Fruit fly (Drosophila melanogaster) whole organism, embryonic: Measurements from ENCODE around the gene fd96Cb.
A peak's percentile ranks its signal among the peaks of the same experiment; 100 is the strongest.

Source experiments
- Atf6 ChIP-seq: fragments of 200-800 bp; sonication (Bioruptor generic); IDR thresholded peaks from 2 replicates; pipeline ENCODE4 v1.3.6; 2022; ENCODE audit warnings: missing biosample characterization, missing genetic modification characterization
- CG10267 ChIP-seq: fragments of 200-800 bp; sonication (Bioruptor generic); optimal IDR thresholded peaks from 2 replicates; lab custom pipeline; 2018; ENCODE audit warnings: missing biosample characterization, mild to moderate bottlenecking, missing genetic modification characterization, moderate library complexity
- CG10366 ChIP-seq: fragments of 200-800 bp; sonication (Bioruptor generic); IDR thresholded peaks from 2 replicates; pipeline ENCODE4 v1.3.6; 2022; ENCODE audit warnings: missing biosample characterization, missing genetic modification characterization
- CG13624 ChIP-seq: fragments of 200-800 bp; sonication (Bioruptor generic); optimal IDR thresholded peaks from 2 replicates; lab custom pipeline; 2016; ENCODE audit warnings: missing biosample characterization, missing genetic modification characterization
- CG14441 ChIP-seq: fragments of 200-800 bp; sonication (Bioruptor generic); IDR thresholded peaks from 2 replicates; pipeline ENCODE4 v1.3.6; 2022; ENCODE audit warnings: missing biosample characterization, missing genetic modification characterization
- CG15479 ChIP-seq: fragments of 200-800 bp; sonication (Bioruptor generic); optimal IDR thresholded peaks from 3 replicates; lab custom pipeline; 2019; ENCODE audit warnings: missing biosample characterization, mild to moderate bottlenecking, missing genetic modification characterization, moderate library complexity
- CG16813 ChIP-seq: fragments of 200-800 bp; sonication (Bioruptor generic); IDR thresholded peaks from 3 replicates; pipeline ENCODE4 v1.3.6; 2022; ENCODE audit warnings: missing biosample characterization, missing genetic modification characterization; ENCODE audit not compliant: partially characterized antibody
- CG17385 ChIP-seq: fragments of 200-800 bp; sonication (Bioruptor generic); optimal IDR thresholded peaks from 3 replicates; lab custom pipeline; 2018; ENCODE audit warnings: missing biosample characterization, mild to moderate bottlenecking, missing genetic modification characterization
- CG2129 ChIP-seq: fragments of 200-800 bp; sonication (Bioruptor generic); IDR thresholded peaks from 2 replicates; pipeline ENCODE4 v1.3.6; 2022; ENCODE audit warnings: missing biosample characterization, missing genetic modification characterization; ENCODE audit not compliant: partially characterized antibody
- CG2678 ChIP-seq: fragments of 200-800 bp; sonication (Bioruptor generic); optimal IDR thresholded peaks from 3 replicates; lab custom pipeline; 2019; ENCODE audit warnings: missing biosample characterization, mild to moderate bottlenecking, missing genetic modification characterization, moderate library complexity
- CG2712 ChIP-seq: fragments of 200-800 bp; optimal IDR thresholded peaks from 3 replicates; lab custom pipeline; 2019; ENCODE audit warnings: missing biosample characterization, mild to moderate bottlenecking, missing genetic modification characterization, moderate library complexity
- CG30431 ChIP-seq: fragments of 200-800 bp; sonication (Bioruptor generic); optimal IDR thresholded peaks from 2 replicates; lab custom pipeline; 2017; ENCODE audit warnings: missing biosample characterization, missing genetic modification characterization
- CG32772 ChIP-seq: fragments of 200-800 bp; sonication (Bioruptor generic); IDR thresholded peaks from 2 replicates; pipeline ENCODE4 v1.3.6; 2022; ENCODE audit warnings: missing biosample characterization, missing genetic modification characterization
- CG4707 ChIP-seq: fragments of 200-800 bp; sonication (Bioruptor generic); optimal IDR thresholded peaks from 2 replicates; lab custom pipeline; 2018; ENCODE audit warnings: missing biosample characterization, mild to moderate bottlenecking, missing genetic modification characterization, moderate library complexity
- CG6654 ChIP-seq: fragments of 200-800 bp; sonication (Bioruptor generic); optimal IDR thresholded peaks from 2 replicates; lab custom pipeline; 2017; ENCODE audit warnings: missing biosample characterization, mild to moderate bottlenecking, missing genetic modification characterization
- CG6854 ChIP-seq: fragments of 200-800 bp; sonication (Bioruptor generic); optimal IDR thresholded peaks from 3 replicates; lab custom pipeline; 2017; ENCODE audit warnings: missing biosample characterization, mild to moderate bottlenecking, missing genetic modification characterization
- CG7372 ChIP-seq: fragments of 200-800 bp; sonication (Bioruptor generic); IDR thresholded peaks from 2 replicates; pipeline ENCODE4 v1.3.6; 2022; ENCODE audit warnings: missing biosample characterization, missing genetic modification characterization
- CG7556 ChIP-seq: fragments of 200-800 bp; sonication (Bioruptor generic); optimal IDR thresholded peaks from 2 replicates; lab custom pipeline; 2017; ENCODE audit warnings: missing biosample characterization, mild to moderate bottlenecking, missing genetic modification characterization
- CG7963 ChIP-seq: fragments of 200-800 bp; sonication (Bioruptor generic); IDR thresholded peaks from 3 replicates; pipeline ENCODE4 v1.3.6; 2022; ENCODE audit warnings: missing biosample characterization, missing genetic modification characterization; ENCODE audit not compliant: partially characterized antibody
- CG8281 ChIP-seq: fragments of 200-800 bp; sonication (Bioruptor generic); optimal IDR thresholded peaks from 2 replicates; lab custom pipeline; 2018; ENCODE audit warnings: missing biosample characterization, mild to moderate bottlenecking, missing genetic modification characterization, moderate library complexity
- CG9932 ChIP-seq: fragments of 200-800 bp; sonication (Bioruptor generic); IDR thresholded peaks from 2 replicates; pipeline ENCODE4 v1.3.6; 2022; ENCODE audit warnings: missing biosample characterization, missing genetic modification characterization
- CoRest ChIP-seq: fragments of 200-800 bp; sonication (Bioruptor generic); optimal IDR thresholded peaks from 3 replicates; lab custom pipeline; 2018; ENCODE audit warnings: missing biosample characterization, mild to moderate bottlenecking, missing genetic modification characterization, moderate library complexity
- D19A ChIP-seq: fragments of 200-800 bp; optimal IDR thresholded peaks from 3 replicates; lab custom pipeline; 2019; ENCODE audit warnings: missing biosample characterization, mild to moderate bottlenecking, missing genetic modification characterization, moderate library complexity
- Dbx ChIP-seq: fragments of 200-800 bp; sonication (Bioruptor generic); IDR thresholded peaks from 3 replicates; pipeline ENCODE4 v1.3.6; 2022; ENCODE audit warnings: missing biosample characterization, missing genetic modification characterization
- Dek ChIP-seq: fragments of 200-800 bp; sonication (Bioruptor generic); optimal IDR thresholded peaks from 3 replicates; lab custom pipeline; 2019; ENCODE audit warnings: missing biosample characterization, mild to moderate bottlenecking, missing genetic modification characterization, moderate library complexity
- Ets97D ChIP-seq: fragments of 200-800 bp; sonication (Bioruptor generic); optimal IDR thresholded peaks from 3 replicates; lab custom pipeline; 2016; ENCODE audit warnings: missing biosample characterization, missing genetic modification characterization
- GATAe ChIP-seq: fragments of 200-800 bp; sonication (Bioruptor generic); conservative IDR thresholded peaks from 2 replicates; pipeline ENCODE4 v1.3.6; 2022; ENCODE audit warnings: missing biosample characterization, missing genetic modification characterization
- Gsc ChIP-seq: fragments of 200-800 bp; sonication (Bioruptor generic); IDR thresholded peaks from 2 replicates; pipeline ENCODE4 v1.3.6; 2022; ENCODE audit warnings: missing biosample characterization, missing genetic modification characterization
- MTF-1 ChIP-seq: fragments of 200-800 bp; sonication (Bioruptor generic); optimal IDR thresholded peaks from 2 replicates; lab custom pipeline; 2018; ENCODE audit warnings: missing biosample characterization, mild to moderate bottlenecking, missing genetic modification characterization, borderline replicate concordance
- Med ChIP-seq: fragments of 200-800 bp; sonication (Bioruptor generic); peaks from one replicate; lab custom pipeline; 2016; ENCODE audit warnings: missing biosample characterization, missing genetic modification characterization, mild to moderate bottlenecking, inconsistent platforms, moderate library complexity
- Sry-β ChIP-seq: fragments of 200-800 bp; sonication (Bioruptor generic); optimal IDR thresholded peaks from 2 replicates; lab custom pipeline; 2018; ENCODE audit warnings: missing biosample characterization, mild to moderate bottlenecking, missing genetic modification characterization, moderate library complexity
- Stat92E ChIP-seq, 3 experiments: fragments of >200 bp in 2 of 3; fragments of 200-800 bp in 1 of 3; sonication (Bioruptor generic) in 1 of 3; optimal IDR thresholded peaks; 2 replicates each; lab custom pipeline; 2017 to 2019; ENCODE audit warnings: missing biosample characterization in 3 of 3, missing genetic modification characterization in 3 of 3, mild to moderate bottlenecking in 1 of 3, moderate library complexity in 1 of 3
- Vsx1 ChIP-seq: fragments of 200-800 bp; sonication (Bioruptor generic); optimal IDR thresholded peaks from 2 replicates; lab custom pipeline; 2017; ENCODE audit warnings: missing biosample characterization, mild to moderate bottlenecking, missing genetic modification characterization, missing genetic modification reagents
- amos ChIP-seq: fragments of 200-800 bp; sonication (Bioruptor generic); IDR thresholded peaks from 2 replicates; pipeline ENCODE4 v1.3.6; 2022; ENCODE audit warnings: missing biosample characterization, missing genetic modification characterization; ENCODE audit not compliant: partially characterized antibody
- caup ChIP-seq: fragments of 200-800 bp; sonication (Bioruptor generic); optimal IDR thresholded peaks from 3 replicates; lab custom pipeline; 2017; ENCODE audit warnings: missing biosample characterization, mild to moderate bottlenecking, missing genetic modification characterization, moderate library complexity; ENCODE audit not compliant: severe bottlenecking
- ci ChIP-seq: fragments of 200-800 bp; sonication (Bioruptor generic); IDR thresholded peaks from 3 replicates; pipeline ENCODE4 v1.3.6; 2022; ENCODE audit warnings: missing biosample characterization, missing genetic modification characterization
- dimm ChIP-seq: fragments of 200-800 bp; sonication (Bioruptor generic); IDR thresholded peaks from 2 replicates; pipeline ENCODE4 v1.3.6; 2022; ENCODE audit warnings: missing biosample characterization, missing genetic modification characterization
- exex ChIP-seq: fragments of 200-800 bp; sonication (Bioruptor generic); optimal IDR thresholded peaks from 4 replicates; lab custom pipeline; 2018; ENCODE audit warnings: missing biosample characterization, mild to moderate bottlenecking, missing genetic modification characterization, moderate library complexity
- ftz-f1 ChIP-seq: fragments of 200-800 bp; sonication (Bioruptor generic); optimal IDR thresholded peaks from 2 replicates; lab custom pipeline; 2016; ENCODE audit warnings: missing biosample characterization, missing genetic modification characterization
- gcm ChIP-seq: fragments of 200-800 bp; sonication (Bioruptor generic); optimal IDR thresholded peaks from 2 replicates; lab custom pipeline; 2019; ENCODE audit warnings: missing biosample characterization, mild to moderate bottlenecking, missing genetic modification characterization, moderate library complexity
- inv ChIP-seq: fragments of 200-800 bp; sonication (Bioruptor generic); IDR thresholded peaks from 2 replicates; pipeline ENCODE4 v1.3.6; 2022; ENCODE audit warnings: missing biosample characterization, missing genetic modification characterization; ENCODE audit not compliant: partially characterized antibody
- lbe ChIP-seq: fragments of 200-800 bp; sonication (Bioruptor generic); optimal IDR thresholded peaks from 2 replicates; lab custom pipeline; 2016; ENCODE audit warnings: missing biosample characterization, mild to moderate bottlenecking, missing genetic modification characterization
- maf-S ChIP-seq: fragments of 200-800 bp; sonication (Bioruptor generic); optimal IDR thresholded peaks from 2 replicates; lab custom pipeline; 2016; ENCODE audit warnings: missing biosample characterization, missing genetic modification characterization
- phol ChIP-seq: fragments of 200-800 bp; sonication (Bioruptor generic); optimal IDR thresholded peaks from 3 replicates; lab custom pipeline; 2018; ENCODE audit warnings: missing biosample characterization, mild to moderate bottlenecking, missing genetic modification characterization, moderate library complexity
- repo ChIP-seq: fragments of 200-800 bp; sonication (Bioruptor generic); optimal IDR thresholded peaks from 2 replicates; lab custom pipeline; 2016; ENCODE audit warnings: missing biosample characterization, missing genetic modification characterization
- shn ChIP-seq: fragments of 200-800 bp; sonication (Bioruptor generic); optimal IDR thresholded peaks from 3 replicates; lab custom pipeline; 2016; ENCODE audit warnings: missing biosample characterization, missing genetic modification characterization
- sob ChIP-seq: fragments of 200-800 bp; sonication (Bioruptor generic); IDR thresholded peaks from 2 replicates; pipeline ENCODE4 v1.3.6; 2022; ENCODE audit warnings: missing biosample characterization, missing genetic modification characterization
- zf30C ChIP-seq: fragments of 200-800 bp; sonication (Bioruptor generic); optimal IDR thresholded peaks from 3 replicates; lab custom pipeline; 2018; ENCODE audit warnings: missing biosample characterization, mild to moderate bottlenecking, missing genetic modification characterization
- zfh2 ChIP-seq: fragments of 200-800 bp; sonication (Bioruptor generic); optimal IDR thresholded peaks from 2 replicates; lab custom pipeline; 2016; ENCODE audit warnings: missing biosample characterization, missing genetic modification characterization

Gene fd96Cb

DNA sequence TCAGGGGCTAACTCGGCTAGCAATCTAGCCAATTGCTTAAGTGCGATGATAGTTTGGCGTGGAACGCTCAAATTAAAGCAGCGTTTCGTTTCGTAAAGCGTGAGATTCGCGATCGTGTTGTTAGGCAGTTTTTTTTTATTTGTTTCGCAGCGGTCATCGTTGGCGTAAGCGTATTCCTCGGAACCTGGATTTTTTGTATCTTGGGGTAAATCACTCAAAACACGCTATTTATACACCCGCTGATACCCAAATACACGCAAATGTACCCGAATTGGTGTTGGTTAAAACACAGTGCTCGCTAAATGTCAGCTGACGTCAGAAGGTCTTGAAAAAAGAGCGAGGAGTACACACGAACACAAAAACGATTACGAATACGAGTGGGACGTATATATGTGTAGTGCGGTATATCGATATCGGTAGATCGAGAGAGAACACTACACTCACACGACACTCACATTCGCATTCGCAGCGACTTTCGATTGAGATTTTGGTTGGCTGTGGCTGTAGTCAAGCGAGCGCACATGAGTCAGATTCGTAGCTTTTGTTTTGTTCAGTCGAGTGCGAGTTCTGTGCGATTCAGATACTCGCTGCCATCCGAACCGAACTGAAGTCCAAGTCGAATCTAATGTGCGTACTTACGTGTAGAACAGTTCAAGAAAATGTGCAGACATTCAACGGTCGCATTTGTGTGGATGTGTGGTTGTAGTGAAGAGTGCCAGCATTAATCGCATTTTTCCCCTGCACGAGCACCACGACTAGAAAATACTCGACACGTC, 44.9 kb upstream of the fd96Cb start (continued):
- TF ChIP-seq caup (GFP tag; lab: Kevin White, UChicago) (peak; percentile 39), CG30431 (no peak), zf30C (GFP tag; lab: Kevin White, UChicago) (peak; percentile 11), CG9932 (GFP tag; lab: Robert Waterston, UW) (no peak), CG8281 (tag; lab: Kevin White, UChicago) (no peak), CG13624 (GFP tag; lab: Kevin White, UChicago) (no peak), GATAe (no peak), repo (GFP tag; lab: Kevin White, UChicago) (no peak), CG14441 (no peak), CG6854 (GFP tag; lab: Kevin White, UChicago) (peak; percentile 10), ftz-f1 (GFP tag; lab: Kevin White, UChicago) (peak; percentile 46), maf-S (GFP tag; lab: Kevin White, UChicago) (no peak), Stat92E (GFP tag; optimal IDR thresholded peaks at IDR 0.05; lab: Kevin White, UChicago) (peak in 1 of 3 experiments; percentile 62), CG7556 (GFP tag; lab: Kevin White, UChicago) (no peak), CG2712 (tag; lab: Kevin White, UChicago) (no peak), ci (GFP tag; lab: Robert Waterston, UW) (no peak), CG2678 (tag; lab: Kevin White, UChicago) (no peak), CG17385 (GFP tag; lab: Kevin White, UChicago) (no peak), zfh2 (GFP tag; lab: Kevin White, UChicago) (no peak), CG10366 (GFP tag; lab: Robert Waterston, UW) (no peak), Dek (tag; lab: Kevin White, UChicago) (no peak), dimm (GFP tag; lab: Robert Waterston, UW) (no peak), CG6654 (GFP tag; lab: Kevin White, UChicago) (no peak), exex (tag; lab: Kevin White, UChicago) (peak; percentile 88), Ets97D (GFP tag; lab: Kevin White, UChicago) (no peak), CG32772 (GFP tag; lab: Robert Waterston, UW) (no peak), CG4707 (no peak), phol (tag; lab: Kevin White, UChicago) (no peak), D19A (tag; lab: Kevin White, UChicago) (no peak), CG7963 (GFP tag; lab: Robert Waterston, UW) (no peak), shn (GFP tag; lab: Kevin White, UChicago) (no peak), amos (GFP tag; lab: Robert Waterston, UW) (no peak), Atf6 (no peak), lbe (peak; percentile 88), Sry-β (peak; percentile 40), CoRest (peak; percentile 14), inv (GFP tag; lab: Robert Waterston, UW) (no peak), CG7372 (no peak), MTF-1 (GFP tag; lab: Kevin White, UChicago) (peak; percentile 24), gcm (peak; percentile 42), Med (GFP tag; lab: Kevin White, UChicago) (peak; percentile 80), CG2129 (GFP tag; lab: Robert Waterston, UW) (no peak), Gsc (GFP tag; lab: Robert Waterston, UW) (no peak), Dbx (GFP tag; lab: Robert Waterston, UW) (no peak), CG15479 (GFP tag; lab: Kevin White, UChicago) (peak; percentile 65), CG16813 (GFP tag; lab: Robert Waterston, UW) (no peak), CG10267 (tag; lab: Kevin White, UChicago) (peak; percentile 81), sob (GFP tag; lab: Robert Waterston, UW) (no peak), Vsx1 (GFP tag; lab: Kevin White, UChicago) (no peak)
